Fruit fly (Drosophila melanogaster): ENCODE measurements around the gene CG32486.

Gene CG32486

dm6 chr3L:3090581-3091345 lies 20.1 kb upstream of the CG32486 start (continued):
- TF ChIP-seq CG13123 (GFP tag; optimal IDR thresholded peaks at IDR 0.05) (no peak), CG7963 (GFP tag; IDR thresholded peaks at IDR 0.05; ENCODE audit: partially characterized antibody) (no peak), ci (GFP tag; IDR thresholded peaks at IDR 0.05) (peak; percentile 78), lilli (GFP tag; optimal IDR thresholded peaks at IDR 0.05) (peak; percentile 76), cwo (GFP tag; optimal IDR thresholded peaks at IDR 0.05) (peak; percentile 24), usp (GFP tag; optimal IDR thresholded peaks at IDR 0.05) (no peak), lola (GFP tag; optimal IDR thresholded peaks at IDR 0.05) (no peak), bowl (GFP tag; IDR thresholded peaks at IDR 0.05) (0 out of 2 replicates have a peak, but pooled peaks have one; percentile 4), ewg (GFP tag; optimal IDR thresholded peaks at IDR 0.05) (peak; percentile 72), CG11504 (tag; optimal IDR thresholded peaks at IDR 0.05) (no peak), dati (GFP tag; IDR thresholded peaks at IDR 0.05) (no peak), Tbp (GFP tag; optimal IDR thresholded peaks at IDR 0.05) (peak; percentile 71), CG4424 (GFP tag; optimal IDR thresholded peaks at IDR 0.05) (no peak), CG8924 (tag; optimal IDR thresholded peaks at IDR 0.05) (peak; percentile 70), Kr (GFP tag; optimal IDR thresholded peaks at IDR 0.05) (no peak), so (GFP tag; IDR thresholded peaks at IDR 0.05) (no peak; the same call in 2 of the 3 replicates), bigmax (GFP tag; optimal IDR thresholded peaks at IDR 0.05) (no peak), ac (GFP tag; optimal IDR thresholded peaks at IDR 0.05) (no peak), C15 (GFP tag; IDR thresholded peaks at IDR 0.05) (no peak), scrt (GFP tag; optimal IDR thresholded peaks at IDR 0.05) (peak; percentile 76), cg (GFP tag; optimal IDR thresholded peaks at IDR 0.05) (no peak), B-H1 (GFP tag; IDR thresholded peaks at IDR 0.05) (no peak), GATAe (GFP tag; conservative IDR thresholded peaks at IDR 0.05) (no peak), CG17802 (tag; optimal IDR thresholded peaks at IDR 0.05) (no peak), CG1233 (GFP tag; optimal IDR thresholded peaks at IDR 0.05) (peak; percentile 32), Vsx1 (GFP tag; optimal IDR thresholded peaks at IDR 0.05) (no peak), CG34224 (GFP tag; IDR thresholded peaks at IDR 0.05; ENCODE audit: partially characterized antibody) (no peak), CG9932 (GFP tag; IDR thresholded peaks at IDR 0.05) (peak; percentile 37), Hmr (GFP tag; optimal IDR thresholded peaks at IDR 0.05) (peak; percentile 43), corto (GFP tag; optimal IDR thresholded peaks at IDR 0.05) (no peak), Deaf1 (tag; optimal IDR thresholded peaks at IDR 0.05) (no peak), CG13775 (GFP tag; optimal IDR thresholded peaks at IDR 0.05) (no peak), Side (GFP tag; optimal IDR thresholded peaks at IDR 0.05) (peak; percentile 14), dimm (GFP tag; IDR thresholded peaks at IDR 0.05) (no peak), CG6854 (GFP tag; optimal IDR thresholded peaks at IDR 0.05) (no peak), schlank (tag; optimal IDR thresholded peaks at IDR 0.05) (no peak), CG2202 (tag; optimal IDR thresholded peaks at IDR 0.05) (no peak), stc (GFP tag; IDR thresholded peaks at IDR 0.05) (peak; percentile 63), CG8281 (tag; optimal IDR thresholded peaks at IDR 0.05) (no peak), tap (tag; optimal IDR thresholded peaks at IDR 0.05) (no peak), CG10565 (GFP tag; optimal IDR thresholded peaks at IDR 0.05) (no peak), ato (GFP tag; IDR thresholded peaks at IDR 0.05; ENCODE audit: partially characterized antibody) (peak; percentile 55; the same call in 1 of the 2 replicates), CG9609 (GFP tag; optimal IDR thresholded peaks at IDR 0.05) (no peak), chinmo (GFP tag; IDR thresholded peaks at IDR 0.05; ENCODE audit: partially characterized antibody) (0 out of 4 replicates have a peak, but pooled peaks have one; percentile 69), CG8388 (GFP tag; optimal IDR thresholded peaks at IDR 0.05) (peak; percentile 4), Ravus (GFP tag; IDR thresholded peaks at IDR 0.05) (no peak), CG11723 (GFP tag; optimal IDR thresholded peaks at IDR 0.05) (no peak), gro (GFP tag; optimal IDR thresholded peaks at IDR 0.05) (peak; percentile 15), caup (GFP tag; optimal IDR thresholded peaks at IDR 0.05; ENCODE audit: severe bottlenecking) (peak; percentile 49)

All from whole organism, embryonic.